Worm (Caenorhabditis elegans): ENCODE data around the gene sre-12.

The sre-12 gene

DNA sequence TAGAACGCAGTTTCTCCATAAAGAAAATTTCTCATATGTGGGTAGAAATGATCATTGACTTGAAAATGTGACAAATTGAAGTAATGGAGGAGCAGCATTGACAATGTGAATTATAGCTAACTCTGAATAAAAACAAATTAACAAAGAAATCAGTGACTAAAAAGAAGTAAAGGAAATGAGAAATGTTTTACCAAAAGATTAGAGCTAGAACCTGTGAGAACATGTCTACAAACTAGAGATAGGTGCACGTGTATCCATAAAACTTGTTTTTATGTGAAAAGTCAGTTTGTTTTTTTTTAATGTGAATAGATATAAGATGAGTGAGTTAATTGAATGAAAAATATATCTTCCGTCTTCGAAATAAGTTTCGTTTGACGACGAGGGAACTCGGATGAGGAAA lies at the start of gene sre-12:
Gene sre-12 (minus strand): TSS at position 101 of the 400 bp plus-strand sequence.
- TF ChIP-seq nfya-1 (tag; optimal IDR thresholded peaks at IDR 0.05; ENCODE audit: insufficient read depth) (no peak), ceh-28 (tag; optimal IDR thresholded peaks at IDR 0.05) (no peak)

DNA sequence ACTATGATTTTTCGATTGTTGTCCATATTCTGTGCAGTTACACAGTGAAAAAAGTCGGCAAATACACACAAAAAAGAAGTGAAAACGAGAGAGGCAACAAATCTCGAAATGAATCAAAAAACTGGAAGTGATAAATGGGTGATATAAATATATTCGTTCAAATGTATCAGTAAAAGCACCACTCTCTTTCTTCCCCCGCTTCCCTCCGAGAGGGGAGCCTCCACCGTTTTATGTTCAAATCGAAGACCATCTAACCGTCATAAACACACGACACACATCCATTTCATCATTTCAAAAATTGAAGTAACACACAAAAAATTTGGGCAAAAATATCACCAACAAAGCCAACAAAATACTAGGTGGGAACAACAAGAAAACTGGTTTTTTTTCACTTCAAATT lies 48.1 kb upstream of the sre-12 start, which contains the start of gene F20A1.6:
Gene F20A1.6 (minus strand): TSS at position 101 of the 400 bp plus-strand sequence.
- TF ChIP-seq ama-1 (optimal IDR thresholded peaks at IDR 0.05) (no peak), unc-62 (GFP tag; optimal IDR thresholded peaks at IDR 0.05) (no peak), nhr-28 (tag; optimal IDR thresholded peaks at IDR 0.05) (no peak), nfya-1 (tag; optimal IDR thresholded peaks at IDR 0.05; ENCODE audit: insufficient read depth) (no peak), mdl-1 (tag; optimal IDR thresholded peaks at IDR 0.05) (no peak), lsy-12 (tag; optimal IDR thresholded peaks at IDR 0.05) (no peak)

DNA sequence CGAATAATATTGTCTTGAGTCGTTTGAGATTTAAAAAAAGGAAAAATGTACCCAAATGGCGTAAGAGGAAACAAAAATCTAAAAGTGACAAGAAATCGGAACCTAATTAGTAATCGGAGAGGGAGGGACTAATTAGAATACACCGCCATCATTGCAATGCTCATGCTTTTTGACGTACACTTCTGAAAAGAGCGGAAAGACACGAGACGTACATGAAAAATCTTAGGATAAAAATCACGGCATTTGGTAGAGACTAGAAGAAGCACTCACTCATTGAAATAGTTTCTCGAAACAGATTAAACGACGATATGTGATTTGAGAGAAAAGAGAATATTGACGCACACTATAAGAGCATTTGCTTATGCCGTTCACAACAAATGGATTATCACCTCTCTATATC lies 44.1 kb upstream of the sre-12 start:
- TF ChIP-seq elt-2 (tag; optimal IDR thresholded peaks at IDR 0.05): no peak
- TF ChIP-seq skn-1 (tag; optimal IDR thresholded peaks at IDR 0.05): no peak
- no peak for TF ChIP-seq ztf-11 (tag; optimal IDR thresholded peaks at IDR 0.05)
- TF ChIP-seq ceh-28 (tag; optimal IDR thresholded peaks at IDR 0.05): no peak
- TF ChIP-seq tbx-2 (tag; optimal IDR thresholded peaks at IDR 0.05): no peak

ce11 chrV:7021772-7022171 lies 42.9 kb upstream of the sre-12 start, which contains the start of gene F20A1.4:
TSS of gene F20A1.4 (minus strand) at chrV:7021872.
- TF ChIP-seq tbx-2 (tag; optimal IDR thresholded peaks at IDR 0.05) (no peak), fos-1 (tag; optimal IDR thresholded peaks at IDR 0.05) (no peak), fkh-10 (GFP tag; optimal IDR thresholded peaks at IDR 0.05) (no peak), nhr-237 (tag; optimal IDR thresholded peaks at IDR 0.05) (no peak), egl-27 (tag; optimal IDR thresholded peaks at IDR 0.05) (no peak), mdl-1 (tag; optimal IDR thresholded peaks at IDR 0.05) (no peak), nhr-43 (tag; optimal IDR thresholded peaks at IDR 0.05; ENCODE audit: poor library complexity, severe bottlenecking) (no peak), ZK546.5 (tag; optimal IDR thresholded peaks at IDR 0.05) (no peak), lsy-12 (tag; optimal IDR thresholded peaks at IDR 0.05) (no peak), nhr-11 (tag; optimal IDR thresholded peaks at IDR 0.05) (no peak)

DNA sequence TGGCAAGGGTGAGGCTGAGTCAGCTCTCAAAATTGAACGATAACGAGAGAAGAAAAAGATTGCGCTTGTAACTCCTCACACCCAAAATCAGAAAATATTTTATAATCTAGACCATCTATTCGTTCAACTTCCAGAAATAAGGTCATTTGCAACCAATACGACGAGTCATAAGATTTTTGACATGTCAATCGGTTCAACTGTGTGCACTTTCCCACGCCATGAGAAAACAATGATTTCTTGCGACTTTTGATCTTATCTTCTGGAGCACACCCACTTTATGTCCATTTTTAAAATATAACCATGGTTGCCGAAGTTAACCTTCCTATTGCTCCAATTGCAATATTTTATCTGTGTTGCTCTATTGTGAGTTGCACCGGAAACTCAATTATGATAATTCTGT lies 38.1 kb upstream of the sre-12 start, which contains the start of gene srsx-32:
Gene srsx-32 (plus strand): TSS at position 301 of the 400 bp plus-strand sequence.
- TF ChIP-seq elt-1 (tag; optimal IDR thresholded peaks at IDR 0.05): no peak
- TF ChIP-seq ceh-82 (tag; optimal IDR thresholded peaks at IDR 0.05): no peak
- TF ChIP-seq nhr-11 (tag; optimal IDR thresholded peaks at IDR 0.05): no peak
- TF ChIP-seq hmg-11 (tag; optimal IDR thresholded peaks at IDR 0.05): no peak
- TF ChIP-seq nhr-28 (tag; optimal IDR thresholded peaks at IDR 0.05): no peak
- no peak for TF ChIP-seq unc-39 (tag; optimal IDR thresholded peaks at IDR 0.05)
- TF ChIP-seq egl-27 (tag; optimal IDR thresholded peaks at IDR 0.05): no peak

DNA sequence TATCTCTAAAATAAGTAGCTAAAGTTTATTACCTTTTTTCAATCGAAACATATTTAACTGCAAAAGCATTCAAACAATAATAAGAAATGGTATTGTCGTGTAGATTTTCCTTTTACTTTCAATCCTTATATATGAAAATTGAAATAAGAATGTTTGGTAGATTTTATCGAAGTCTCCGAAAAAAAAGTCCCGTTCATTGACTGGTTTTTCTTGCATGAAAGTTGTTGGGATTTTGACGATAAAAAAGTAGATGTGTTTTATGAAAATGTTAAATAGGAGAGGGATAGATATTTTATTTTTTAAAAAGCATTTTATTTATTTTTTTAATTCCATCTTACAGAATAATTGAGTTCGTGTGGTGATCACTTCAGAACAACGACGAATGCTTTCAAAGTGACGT lies 37.0 kb upstream of the sre-12 start, which contains the start of gene C33G8.13:
Gene C33G8.13 (minus strand): TSS at position 101 of the 400 bp plus-strand sequence.
- TF ChIP-seq ceh-28 (tag; optimal IDR thresholded peaks at IDR 0.05): no peak
- no peak for TF ChIP-seq nfya-1 (tag; optimal IDR thresholded peaks at IDR 0.05; ENCODE audit: insufficient read depth)
- no peak for TF ChIP-seq nhr-23 (tag; optimal IDR thresholded peaks at IDR 0.05)
- no peak for TF ChIP-seq mml-1 (tag; optimal IDR thresholded peaks at IDR 0.05)
- TF ChIP-seq zag-1 (tag; optimal IDR thresholded peaks at IDR 0.05): no peak
- no peak for TF ChIP-seq ama-1 (optimal IDR thresholded peaks at IDR 0.05)
- no peak for TF ChIP-seq ztf-11 (tag; optimal IDR thresholded peaks at IDR 0.05)
- no peak for TF ChIP-seq elt-1 (tag; optimal IDR thresholded peaks at IDR 0.05)
- no peak for TF ChIP-seq nhr-67 (tag; optimal IDR thresholded peaks at IDR 0.05)
- no peak for TF ChIP-seq daf-12 (tag; optimal IDR thresholded peaks at IDR 0.05)
- no peak for TF ChIP-seq nhr-25 (tag; optimal IDR thresholded peaks at IDR 0.05)
- no peak for TF ChIP-seq nhr-237 (tag; optimal IDR thresholded peaks at IDR 0.05)

- TF ChIP-seq elt-2 (tag; optimal IDR thresholded peaks at IDR 0.05) (no peak), fos-1 (tag; optimal IDR thresholded peaks at IDR 0.05) (no peak), eor-1 (tag; optimal IDR thresholded peaks at IDR 0.05) (no peak), nhr-67 (tag; optimal IDR thresholded peaks at IDR 0.05) (no peak), hmg-11 (tag; optimal IDR thresholded peaks at IDR 0.05) (no peak), unc-62 (GFP tag; optimal IDR thresholded peaks at IDR 0.05) (no peak), sea-2 (GFP tag; optimal IDR thresholded peaks at IDR 0.05) (no peak), elt-3 (tag; optimal IDR thresholded peaks at IDR 0.05) (no peak)
These were observed 33.7 kb upstream of the sre-12 start, which contains the start of gene srw-127 for ce11 chrV:7012617-7013016. TSS of gene srw-127 (plus strand) at chrV:7012917.
